Worm (Caenorhabditis elegans): Measurements from ENCODE around the gene nuo-4.
A peak's percentile ranks its signal among the peaks of the same experiment; 100 is the strongest.

Gene nuo-4

DNA sequence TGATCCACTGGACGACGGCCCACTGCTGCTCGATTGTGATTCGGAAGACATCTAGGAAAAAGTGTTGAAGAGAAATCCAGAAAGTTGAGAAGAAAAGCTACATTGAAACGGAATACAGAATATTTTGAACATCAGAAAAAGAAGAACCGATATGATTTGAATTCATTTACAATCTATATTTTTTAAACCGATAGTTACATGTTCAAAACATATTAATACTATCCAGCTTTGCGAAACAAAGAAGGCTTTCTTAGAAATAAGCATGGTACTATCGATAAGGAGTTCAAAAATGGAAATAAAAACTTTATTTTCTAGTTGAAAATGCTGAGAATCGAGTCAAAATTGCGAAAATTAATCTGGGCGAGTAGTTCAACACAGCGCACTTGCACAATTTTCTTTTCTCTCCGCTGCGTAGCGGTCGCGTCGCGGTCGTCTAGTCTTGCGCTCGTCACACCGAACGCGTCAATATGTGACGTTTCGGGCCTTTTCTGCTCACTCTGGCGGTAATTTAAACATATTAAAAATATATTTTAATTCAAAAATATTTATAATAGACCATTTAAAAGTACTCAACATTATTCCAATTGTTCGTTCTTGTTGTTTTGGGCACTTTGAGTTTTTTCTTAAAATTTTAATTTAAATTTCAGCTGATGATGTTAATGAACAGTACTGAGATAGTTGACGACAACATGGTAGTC, 3.6 kb upstream of the nuo-4 start, which contains the start of the genes syf-2 and K04G7.1 (continued):
- TF ChIP-seq lsl-1 (GFP tag; optimal IDR thresholded peaks at IDR 0.05) (peak; percentile 80), sea-2 (GFP tag; IDR thresholded peaks at IDR 0.05) (no peak), lsy-27 (tag; optimal IDR thresholded peaks at IDR 0.05; ENCODE audit: borderline replicate concordance, insufficient read depth) (no peak), F57A8.1 (GFP tag; optimal IDR thresholded peaks at IDR 0.05) (no peak), nhr-80 (tag; optimal IDR thresholded peaks at IDR 0.05) (peak; percentile 68), rpc-1 (optimal IDR thresholded peaks at IDR 0.05) (no peak), rpc-1 (tag; optimal IDR thresholded peaks at IDR 0.05) (no peak), attf-6 (GFP tag; IDR thresholded peaks at IDR 0.05) (no peak), tbp1 (GFP tag; optimal IDR thresholded peaks at IDR 0.05) (peak; percentile 71), ztf-26 (tag; optimal IDR thresholded peaks at IDR 0.05) (peak; percentile 51), ceh-100 (GFP tag; IDR thresholded peaks at IDR 0.05) (peak; percentile 55; the same call in 1 of the 2 replicates), C06A6.2 (GFP tag; conservative IDR thresholded peaks at IDR 0.05) (peak; percentile 73; the same call in 1 of the 2 replicates), F22D6.2 (tag; optimal IDR thresholded peaks at IDR 0.05) (no peak), ztf-3 (GFP tag; optimal IDR thresholded peaks at IDR 0.05) (no peak), nfyb-1 (GFP tag; IDR thresholded peaks at IDR 0.05) (peak; percentile 89), F52B5.7 (tag; optimal IDR thresholded peaks at IDR 0.05) (no peak), bed-2 (GFP tag; IDR thresholded peaks at IDR 0.05) (no peak), hlh-26 (GFP tag; conservative IDR thresholded peaks at IDR 0.05) (no peak), hrde-1 (tag; optimal IDR thresholded peaks at IDR 0.05; ENCODE audit: borderline replicate concordance) (peak; percentile 4), dpl-1 (GFP tag; optimal IDR thresholded peaks at IDR 0.05) (peak; percentile 77), Y56A3A.18 (GFP tag; IDR thresholded peaks at IDR 0.05) (no peak), mel-28 (tag; optimal IDR thresholded peaks at IDR 0.05; ENCODE audit: borderline replicate concordance) (no peak), ets-4 (GFP tag; optimal IDR thresholded peaks at IDR 0.05) (no peak), ekl-4 (GFP tag; IDR thresholded peaks at IDR 0.05) (peak; percentile 94), dpff-1 (tag; optimal IDR thresholded peaks at IDR 0.05) (no peak), ceh-79 (tag; optimal IDR thresholded peaks at IDR 0.05) (no peak), attf-3 (GFP tag; conservative IDR thresholded peaks at IDR 0.05) (peak; percentile 79), madf-8 (GFP tag; conservative IDR thresholded peaks at IDR 0.05) (peak; percentile 31; the same call in 1 of the 2 replicates), F23B12.7 (tag; optimal IDR thresholded peaks at IDR 0.05; ENCODE audit: insufficient read depth) (peak; percentile 80), akir-1 (GFP tag; optimal IDR thresholded peaks at IDR 0.05) (no peak), mes-4 (tag; optimal IDR thresholded peaks at IDR 0.05) (no peak), rec-8 (tag; optimal IDR thresholded peaks at IDR 0.05) (no peak), cebp-2 (GFP tag; IDR thresholded peaks at IDR 0.05) (no peak), ztf-6 (GFP tag; IDR thresholded peaks at IDR 0.05) (no peak), snpc-4 (GFP tag; optimal IDR thresholded peaks at IDR 0.05) (peak; percentile 77), snpc-4 (tag; optimal IDR thresholded peaks at IDR 0.05) (peak; percentile 50 to 81 (median 66)), snpc-1.3 (tag; optimal IDR thresholded peaks at IDR 0.05; ENCODE audit: insufficient read depth) (peak; percentile 76), F33H1.4 (GFP tag; IDR thresholded peaks at IDR 0.05) (peak; percentile 80), K12H6.12 (tag; optimal IDR thresholded peaks at IDR 0.05) (peak; percentile 73), ZK185.1 (tag; optimal IDR thresholded peaks at IDR 0.05; ENCODE audit: poor library complexity, severe bottlenecking) (peak; percentile 64), tbx-9 (tag; optimal IDR thresholded peaks at IDR 0.05; ENCODE audit: borderline replicate concordance) (no peak), mcd-1 (GFP tag; IDR thresholded peaks at IDR 0.05) (peak; percentile 93), him-1 (tag; optimal IDR thresholded peaks at IDR 0.05) (peak; percentile 32), T26A5.8 (tag; optimal IDR thresholded peaks at IDR 0.05) (no peak), ama-1 (optimal IDR thresholded peaks at IDR 0.05) (no peak), ama-1 (GFP tag; optimal IDR thresholded peaks at IDR 0.05) (no peak), cebp-1 (GFP tag; IDR thresholded peaks at IDR 0.05) (peak; percentile 69), cebp-1 (tag; optimal IDR thresholded peaks at IDR 0.05) (peak; percentile 87)

All from whole organism, young adult.